Fruit fly (Drosophila melanogaster) whole organism, wandering third instar larva: ENCODE measurements around the gene VAChT.

Source experiments
- CG32264 ChIP-seq: fragments of 200-800 bp; sonication (Bioruptor generic); optimal IDR thresholded peaks from 2 replicates; lab custom pipeline; 2016; ENCODE audit warnings: missing biosample characterization, missing genetic modification characterization
- CG9705 ChIP-seq: fragments of 200-800 bp; sonication (Bioruptor generic); optimal IDR thresholded peaks from 2 replicates; lab custom pipeline; 2018; ENCODE audit warnings: missing biosample characterization, mild to moderate bottlenecking, missing genetic modification characterization
- CrebA ChIP-seq: fragments of 200-800 bp; sonication (Bioruptor generic); optimal IDR thresholded peaks from 2 replicates; lab custom pipeline; 2016; ENCODE audit warnings: missing biosample characterization, mild to moderate bottlenecking, missing genetic modification characterization, borderline replicate concordance
- Dfd ChIP-seq: fragments of >200 bp; optimal IDR thresholded peaks from 2 replicates; lab custom pipeline; 2017; ENCODE audit warnings: missing biosample characterization, missing genetic modification characterization
- Dif ChIP-seq: fragments of 200-275, 200-300 bp; sonication (Bioruptor generic); optimal IDR thresholded peaks from 2 replicates; lab custom pipeline; 2018; ENCODE audit warnings: missing biosample characterization, missing genetic modification characterization; ENCODE audit not compliant: partially characterized antibody
- GATAd ChIP-seq: sonication (Bioruptor generic); optimal IDR thresholded peaks from 2 replicates; lab custom pipeline; 2016; ENCODE audit warnings: missing biosample characterization, missing genetic modification characterization
- HLH106 ChIP-seq: fragments of 200-800 bp; optimal IDR thresholded peaks from 3 replicates; lab custom pipeline; 2019; ENCODE audit warnings: missing biosample characterization, mild to moderate bottlenecking, missing genetic modification characterization, moderate library complexity
- Hnf4 ChIP-seq: fragments of 200-800 bp; sonication (Bioruptor generic); optimal IDR thresholded peaks from 2 replicates; lab custom pipeline; 2016; ENCODE audit warnings: missing biosample characterization, mild to moderate bottlenecking, missing genetic modification characterization
- Hr78 ChIP-seq: fragments of >200 bp; optimal IDR thresholded peaks from 2 replicates; lab custom pipeline; 2017; ENCODE audit warnings: missing biosample characterization, missing genetic modification characterization
- Hr83 ChIP-seq: fragments of 200-300 bp; sonication (Bioruptor generic); optimal IDR thresholded peaks from 2 replicates; lab custom pipeline; 2016; ENCODE audit warnings: missing biosample characterization, mild to moderate bottlenecking, missing genetic modification characterization, moderate library complexity; ENCODE audit not compliant: poor library complexity, severe bottlenecking
- Jra ChIP-seq: sonication (Bioruptor generic); optimal IDR thresholded peaks from 2 replicates; lab custom pipeline; 2016; ENCODE audit warnings: missing biosample characterization, missing genetic modification characterization
- Mio ChIP-seq: sonication (Bioruptor generic); optimal IDR thresholded peaks from 2 replicates; lab custom pipeline; 2016; ENCODE audit warnings: missing biosample characterization, missing genetic modification characterization
- N ChIP-seq: fragments of >200 bp; optimal IDR thresholded peaks from 2 replicates; lab custom pipeline; 2018; ENCODE audit warnings: missing biosample characterization, missing external identifiers, missing genetic modification characterization
- OdsH ChIP-seq: fragments of 200-800 bp; sonication (Bioruptor generic); optimal IDR thresholded peaks from 2 replicates; lab custom pipeline; 2016; ENCODE audit warnings: missing biosample characterization, mild to moderate bottlenecking, missing genetic modification characterization
- Rel ChIP-seq, 2 experiments: fragments of 200-800 bp; sonication (Bioruptor generic) in 1 of 2; optimal IDR thresholded peaks; 2 replicates in 1 of 2; 3 replicates in 1 of 2; lab custom pipeline; 2016 to 2019; ENCODE audit warnings: mild to moderate bottlenecking in 2 of 2, missing biosample characterization in 2 of 2, missing genetic modification characterization in 2 of 2, moderate library complexity in 1 of 2
- Sp1 ChIP-seq: fragments of 200-800 bp; sonication (Bioruptor generic); optimal IDR thresholded peaks from 3 replicates; lab custom pipeline; 2019; ENCODE audit warnings: missing biosample characterization, mild to moderate bottlenecking, missing genetic modification characterization, moderate library complexity
- brk ChIP-seq: fragments of 200-800 bp; sonication (Bioruptor generic); optimal IDR thresholded peaks from 2 replicates; lab custom pipeline; 2016; ENCODE audit warnings: missing biosample characterization, mild to moderate bottlenecking, missing genetic modification characterization
- dl ChIP-seq, 2 experiments: fragments of 175-275, 200-275 bp in 1 of 2; fragments of 200-275 bp in 1 of 2; sonication (Bioruptor generic); optimal IDR thresholded peaks; lab custom pipeline; 2018; ENCODE audit warnings: mild to moderate bottlenecking in 2 of 2, missing biosample characterization in 2 of 2, missing genetic modification characterization in 2 of 2, moderate library complexity in 2 of 2; ENCODE audit not compliant: partially characterized antibody in 2 of 2, insufficient read depth in 1 of 2
- dmrt93B ChIP-seq: fragments of 200-800 bp; sonication (Bioruptor generic); optimal IDR thresholded peaks from 2 replicates; lab custom pipeline; 2018; ENCODE audit warnings: missing biosample characterization, mild to moderate bottlenecking, missing genetic modification characterization
- dsf ChIP-seq: sonication (Bioruptor generic); optimal IDR thresholded peaks from 2 replicates; lab custom pipeline; 2016; ENCODE audit warnings: missing biosample characterization, missing genetic modification characterization, borderline replicate concordance
- ey ChIP-seq: fragments of 200-800 bp; sonication (Bioruptor generic); optimal IDR thresholded peaks from 2 replicates; lab custom pipeline; 2016; ENCODE audit warnings: missing biosample characterization, missing genetic modification characterization
- foxo ChIP-seq, 2 experiments: fragments of 200-800 bp; sonication (Bioruptor generic); optimal IDR thresholded peaks; 2 replicates in 1 of 2; 3 replicates in 1 of 2; lab custom pipeline; 2016 to 2017; ENCODE audit warnings: missing biosample characterization in 2 of 2, missing genetic modification characterization in 2 of 2
- fru ChIP-seq: fragments of 200-800 bp; sonication (Bioruptor generic); optimal IDR thresholded peaks from 3 replicates; lab custom pipeline; 2016; ENCODE audit warnings: missing biosample characterization, mild to moderate bottlenecking, missing genetic modification characterization
- h ChIP-seq: fragments of 200-800 bp; sonication (Bioruptor generic); optimal IDR thresholded peaks from 3 replicates; lab custom pipeline; 2016; ENCODE audit warnings: missing biosample characterization, mild to moderate bottlenecking, missing genetic modification characterization
- lola ChIP-seq: fragments of >200 bp; optimal IDR thresholded peaks from 2 replicates; lab custom pipeline; 2017; ENCODE audit warnings: missing biosample characterization, missing genetic modification characterization
- psq ChIP-seq: fragments of 200-800 bp; sonication (Bioruptor generic); optimal IDR thresholded peaks from 3 replicates; lab custom pipeline; 2017; ENCODE audit warnings: missing biosample characterization, mild to moderate bottlenecking, missing genetic modification characterization, moderate library complexity
- rgr ChIP-seq: fragments of 200-800 bp; sonication (Bioruptor generic); optimal IDR thresholded peaks from 3 replicates; lab custom pipeline; 2016; ENCODE audit warnings: missing biosample characterization, mild to moderate bottlenecking, missing genetic modification characterization
- sage ChIP-seq: fragments of 200-800 bp; sonication (Bioruptor generic); optimal IDR thresholded peaks from 2 replicates; lab custom pipeline; 2016; ENCODE audit warnings: missing biosample characterization, mild to moderate bottlenecking, missing genetic modification characterization
- sv ChIP-seq: fragments of 200-800 bp; sonication (Bioruptor generic); optimal IDR thresholded peaks from 3 replicates; lab custom pipeline; 2016; ENCODE audit warnings: missing biosample characterization, missing genetic modification characterization
- tai ChIP-seq: sonication (Bioruptor generic); optimal IDR thresholded peaks from 2 replicates; lab custom pipeline; 2016; ENCODE audit warnings: missing biosample characterization, missing genetic modification characterization
- usp ChIP-seq: fragments of >200 bp; optimal IDR thresholded peaks from 2 replicates; lab custom pipeline; 2017; ENCODE audit warnings: missing biosample characterization, missing genetic modification characterization
- woc ChIP-seq: sonication (Bioruptor generic); optimal IDR thresholded peaks from 2 replicates; lab custom pipeline; 2016; ENCODE audit warnings: missing biosample characterization, mild to moderate bottlenecking, missing genetic modification characterization

VAChT gene

DNA sequence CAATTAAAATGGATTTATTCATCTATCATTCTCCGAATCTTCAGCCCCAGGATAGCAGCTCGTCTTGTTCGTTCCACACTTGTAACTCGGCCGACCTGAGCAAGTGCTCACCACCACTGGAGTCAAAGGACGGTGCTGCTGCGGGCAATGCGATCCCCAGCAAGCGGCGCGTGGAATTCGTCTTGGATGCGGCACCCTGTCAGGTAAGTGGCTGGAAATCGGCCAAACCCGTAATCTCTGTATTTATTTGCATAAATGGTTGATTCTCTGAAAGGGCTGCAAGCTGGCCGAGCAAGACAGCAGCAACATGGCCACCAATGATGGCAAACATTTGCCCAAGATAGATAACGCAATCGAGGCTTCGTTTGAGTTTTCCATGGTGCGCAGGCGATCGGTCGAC is 42.8 kb downstream of the VAChT start:
- TF ChIP-seq fru (GFP tag; lab: Kevin White, UChicago) (no peak), rgr (GFP tag; lab: Kevin White, UChicago) (no peak), CG32264 (no peak), woc (GFP tag; lab: Kevin White, UChicago) (no peak), OdsH (GFP tag; lab: Kevin White, UChicago) (no peak), HLH106 (tag; lab: Kevin White, UChicago) (no peak)

DNA sequence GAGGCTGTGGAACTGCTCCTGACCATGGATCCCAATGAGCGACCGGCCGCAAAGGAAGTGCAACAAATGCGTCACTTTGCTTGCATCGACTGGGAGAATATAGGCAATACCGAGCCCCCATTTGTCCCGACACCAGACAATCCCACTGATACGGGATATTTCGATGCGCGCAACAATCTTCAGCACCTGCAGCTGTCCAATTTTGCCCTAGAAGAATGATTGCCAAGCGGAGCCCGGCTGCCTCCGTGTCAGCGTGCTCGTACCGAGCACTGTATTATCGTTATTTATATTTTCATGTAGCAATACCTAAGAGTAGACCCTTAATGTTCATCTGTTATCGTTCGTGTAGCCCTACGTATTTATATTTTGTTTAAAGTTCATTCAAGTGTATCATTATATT is 44.5 kb downstream of the VAChT start:
- TF ChIP-seq Sp1 (GFP tag; lab: Kevin White, UChicago), result no peak
- no peak for TF ChIP-seq dmrt93B (GFP tag; lab: Kevin White, UChicago)
- TF ChIP-seq N (GFP tag; lab: Kevin White, UChicago), result no peak
- no peak for TF ChIP-seq woc (GFP tag; lab: Kevin White, UChicago)
- no peak for TF ChIP-seq psq (GFP tag; lab: Kevin White, UChicago)
- TF ChIP-seq sage (GFP tag; lab: Kevin White, UChicago), result no peak
- TF ChIP-seq Hr78, result no peak
- TF ChIP-seq rgr (GFP tag; lab: Kevin White, UChicago), result no peak
- TF ChIP-seq Mio (GFP tag; lab: Kevin White, UChicago), result no peak
- no peak for TF ChIP-seq CrebA (GFP tag; lab: Kevin White, UChicago)
- no peak for TF ChIP-seq Jra (GFP tag; lab: Kevin White, UChicago)
- TF ChIP-seq OdsH (GFP tag; lab: Kevin White, UChicago), result no peak
- TF ChIP-seq tai (GFP tag; lab: Kevin White, UChicago), result no peak
- TF ChIP-seq usp (GFP tag; lab: Kevin White, UChicago), result no peak
- no peak for TF ChIP-seq sv (GFP tag; lab: Kevin White, UChicago)
- no peak for TF ChIP-seq Rel (GFP tag; optimal IDR thresholded peaks at IDR 0.05; lab: Kevin White, UChicago)
- TF ChIP-seq Rel (tag; optimal IDR thresholded peaks at IDR 0.05; lab: Kevin White, UChicago), result no peak
- TF ChIP-seq HLH106 (tag; lab: Kevin White, UChicago), result no peak
- no peak for TF ChIP-seq Hr83 (GFP tag; lab: Kevin White, UChicago)
- TF ChIP-seq dl (GFP tag; optimal IDR thresholded peaks at IDR 0.05; lab: Kevin White, UChicago; ENCODE audit: insufficient read depth in 1 of 2, partially characterized antibody in 2 of 2), result no peak

DNA sequence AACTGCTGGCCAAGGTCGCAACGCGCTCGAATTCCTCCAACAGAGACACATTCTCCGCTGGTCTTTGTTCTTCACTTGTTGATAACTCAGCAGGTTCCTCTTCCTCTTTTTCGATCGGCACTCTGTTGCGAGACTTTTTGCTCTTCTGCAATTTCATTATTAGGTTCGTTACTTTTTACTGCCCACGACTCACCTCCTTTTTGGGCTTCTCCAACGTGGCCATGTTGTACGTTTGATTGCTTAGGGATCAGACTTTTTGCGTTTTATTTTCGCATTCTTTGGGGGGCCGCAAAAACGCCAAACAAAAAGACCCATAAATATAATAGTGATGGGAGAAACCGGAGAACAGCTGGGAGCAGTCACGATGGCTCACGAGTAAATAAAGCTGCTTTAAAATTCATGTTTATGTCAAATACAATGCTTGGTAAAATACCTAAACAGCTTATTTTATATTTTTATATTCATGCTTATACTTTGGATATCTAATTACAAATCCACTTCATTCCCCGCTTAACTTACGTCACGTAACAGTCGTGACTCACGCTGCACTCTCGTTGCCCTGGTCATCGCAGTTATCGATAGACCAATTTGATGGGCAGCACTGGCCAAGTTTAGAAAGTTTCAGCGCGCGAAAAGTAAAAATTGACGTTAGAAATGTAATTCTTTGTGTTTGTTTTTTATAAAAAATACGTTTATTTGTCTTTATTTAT is 53.4 kb downstream of the VAChT start, which contains the start of gene Epg5:
Gene Epg5 (minus strand): TSS at position 326 of the 710 bp plus-strand sequence.
- TF ChIP-seq woc (GFP tag; lab: Kevin White, UChicago) (no peak), Rel (GFP tag; optimal IDR thresholded peaks at IDR 0.05; lab: Kevin White, UChicago) (no peak), Rel (tag; optimal IDR thresholded peaks at IDR 0.05; lab: Kevin White, UChicago) (peak; percentile 83), h (peak; percentile 84), ey (GFP tag; lab: Kevin White, UChicago) (no peak), foxo (GFP tag; optimal IDR thresholded peaks at IDR 0.05; lab: Kevin White, UChicago) (no peak), CG9705 (GFP tag; lab: Kevin White, UChicago) (peak; percentile 57), sv (GFP tag; lab: Kevin White, UChicago) (peak; percentile 77), Hnf4 (GFP tag; lab: Kevin White, UChicago) (no peak), Dfd (no peak), Hr83 (GFP tag; lab: Kevin White, UChicago) (no peak), rgr (GFP tag; lab: Kevin White, UChicago) (no peak), lola (GFP tag; lab: Kevin White, UChicago) (no peak), dsf (GFP tag; lab: Kevin White, UChicago) (peak; percentile 50), dl (GFP tag; optimal IDR thresholded peaks at IDR 0.05; lab: Kevin White, UChicago; ENCODE audit: insufficient read depth in 1 of 2, partially characterized antibody in 2 of 2) (no peak), psq (GFP tag; lab: Kevin White, UChicago) (no peak), GATAd (GFP tag; lab: Kevin White, UChicago) (peak; percentile 56), Mio (GFP tag; lab: Kevin White, UChicago) (no peak), Dif (GFP tag; lab: Kevin White, UChicago) (no peak), HLH106 (tag; lab: Kevin White, UChicago) (peak; percentile 81), Hr78 (no peak), CrebA (GFP tag; lab: Kevin White, UChicago) (no peak), dmrt93B (GFP tag; lab: Kevin White, UChicago) (no peak), brk (GFP tag; lab: Kevin White, UChicago) (no peak), Jra (GFP tag; lab: Kevin White, UChicago) (no peak), OdsH (GFP tag; lab: Kevin White, UChicago) (peak; percentile 60)
